Worm (Caenorhabditis elegans) whole organism, L4/young adult: ENCODE results near the gene R10E9.2.

Source experiments
- W03F9.2 ChIP-seq: fragments of 150-350 bp; optimal IDR thresholded peaks from 2 replicates; lab custom pipeline; 2014; ENCODE audit warnings: missing biosample characterization, missing genetic modification characterization
- dao-5 ChIP-seq: sonication (generic microtip); optimal IDR thresholded peaks from 2 replicates; lab custom pipeline; 2016; ENCODE audit warnings: missing genotype, missing genetic modification characterization, moderate library complexity, missing compliant biosample characterization
- him-1 ChIP-seq: sonication (generic microtip); optimal IDR thresholded peaks from 2 replicates; lab custom pipeline; 2016; ENCODE audit warnings: missing genotype, missing genetic modification reagents, missing genetic modification characterization, missing compliant biosample characterization

ce11 chrIII:3918569-3918968 is 45.6 kb downstream of the R10E9.2 start, which contains the start of gene ZK1058.3:
- TF ChIP-seq him-1 (tag; lab: Kevin White, UChicago) (no peak), W03F9.2 (tag; lab: Kevin White, UChicago) (no peak), dao-5 (no peak)
